Worm (Caenorhabditis elegans) whole organism, midembryonic: Measurements from ENCODE around the gene mom-1.

Source experiments
- T22C8.4 ChIP-seq: fragments of 200-800 bp; sonication (Bioruptor generic); IDR thresholded peaks from 2 replicates; pipeline ENCODE4 v1.3.6; 2022; ENCODE audit warnings: missing genetic modification characterization, missing compliant biosample characterization
- ref-1 ChIP-seq: fragments of 200-800 bp; sonication (Bioruptor generic); conservative IDR thresholded peaks from 2 replicates; pipeline ENCODE4 v1.3.6; 2022; ENCODE audit warnings: missing genetic modification reagents, missing genetic modification characterization, missing compliant biosample characterization

ce11 chrX:6274270-6274669 is 18.6 kb upstream of the mom-1 start:
- TF ChIP-seq T22C8.4 (no peak), ref-1 (no peak)
